Worm (Caenorhabditis elegans) whole organism, L1 larva: Measurements from ENCODE around the gene C44H9.4.

Experiments used
- ama-1 ChIP-seq: fragments of 150-350 bp; optimal IDR thresholded peaks from 2 replicates; lab custom pipeline; 2014
- blmp-1 ChIP-seq: fragments of 150-350 bp; optimal IDR thresholded peaks from 2 replicates; lab custom pipeline; 2014; ENCODE audit warnings: missing biosample characterization, missing genetic modification characterization
- efl-3 ChIP-seq: fragments of 200-800 bp; sonication (Bioruptor generic); optimal IDR thresholded peaks from 2 replicates; lab custom pipeline; 2018; ENCODE audit warnings: mild to moderate bottlenecking, missing genetic modification characterization, missing compliant biosample characterization
- fkh-10 ChIP-seq: sonication (generic microtip); optimal IDR thresholded peaks from 2 replicates; lab custom pipeline; 2017; ENCODE audit warnings: missing biosample characterization, missing genetic modification reagents, missing genetic modification characterization
- hlh-17 ChIP-seq: fragments of 200-800 bp; sonication (Bioruptor generic); optimal IDR thresholded peaks from 2 replicates; lab custom pipeline; 2018; ENCODE audit warnings: missing genetic modification characterization, mild to moderate bottlenecking, missing compliant biosample characterization, moderate library complexity, borderline replicate concordance
- lin-39 ChIP-seq: fragments of 150-350 bp; optimal IDR thresholded peaks from 2 replicates; lab custom pipeline; 2014; ENCODE audit warnings: missing biosample characterization, missing genetic modification reagents, missing genetic modification characterization
- lsy-2 ChIP-seq, 2 experiments: fragments of 150-350 bp; optimal IDR thresholded peaks; 2 replicates each; lab custom pipeline; 2014; ENCODE audit warnings: missing biosample characterization in 2 of 2, missing genetic modification characterization in 2 of 2
- nhr-90 ChIP-seq: sonication (generic microtip); optimal IDR thresholded peaks from 2 replicates; lab custom pipeline; 2016; ENCODE audit warnings: mild to moderate bottlenecking, missing genetic modification characterization, missing compliant biosample characterization; ENCODE audit not compliant: poor library complexity
- pqm-1 ChIP-seq: sonication (generic microtip); optimal IDR thresholded peaks from 3 replicates; lab custom pipeline; 2017; ENCODE audit warnings: missing biosample characterization, missing genetic modification characterization
- sptf-1 ChIP-seq: fragments of 150-350 bp; optimal IDR thresholded peaks from 2 replicates; lab custom pipeline; 2014; ENCODE audit warnings: missing biosample characterization, missing genetic modification characterization
- tbx-2 ChIP-seq: sonication (generic microtip); optimal IDR thresholded peaks from 2 replicates; lab custom pipeline; 2016; ENCODE audit warnings: missing genetic modification characterization, missing compliant biosample characterization
- unc-86 ChIP-seq: sonication (generic microtip); optimal IDR thresholded peaks from 2 replicates; lab custom pipeline; 2016; ENCODE audit warnings: missing genetic modification characterization, missing compliant biosample characterization

DNA sequence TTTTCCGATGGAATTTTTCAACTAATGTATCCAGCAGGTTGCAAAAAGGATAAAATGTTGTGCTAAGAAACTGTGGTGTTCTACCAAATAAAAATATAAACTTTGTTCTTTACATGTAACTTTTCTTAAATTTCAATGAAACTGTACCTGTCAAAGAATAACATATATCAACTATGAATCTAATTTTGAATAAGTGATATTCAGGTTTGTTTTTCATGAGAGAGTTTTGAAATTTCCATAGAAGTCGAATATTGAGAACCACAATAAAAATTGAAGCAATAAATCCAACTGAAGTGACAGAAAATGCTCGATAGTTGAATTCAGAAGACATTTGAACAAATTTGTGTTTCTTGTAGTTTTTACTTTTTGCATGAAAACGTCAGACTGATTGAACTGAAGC is 45.3 kb upstream of the C44H9.4 start, which contains the start of gene srbc-43:
- TF ChIP-seq hlh-17 (GFP tag; lab: Kevin White, UChicago) = no peak
- no peak for TF ChIP-seq unc-86 (tag; lab: Kevin White, UChicago)
- TF ChIP-seq ama-1 = no peak
- no peak for TF ChIP-seq nhr-90 (tag; lab: Kevin White, UChicago)
- TF ChIP-seq blmp-1 = no peak
- TF ChIP-seq tbx-2 (tag; lab: Kevin White, UChicago) = no peak
- no peak for TF ChIP-seq lsy-2 (tag; optimal IDR thresholded peaks at IDR 0.05; lab: Kevin White, UChicago)
- no peak for TF ChIP-seq efl-3 (GFP tag; lab: Kevin White, UChicago)
- TF ChIP-seq sptf-1 (tag; lab: Kevin White, UChicago) = no peak
- no peak for TF ChIP-seq lin-39 (tag; lab: Kevin White, UChicago)
- TF ChIP-seq fkh-10 = no peak
- TF ChIP-seq pqm-1 (tag; lab: Kevin White, UChicago) = no peak
